Worm (Caenorhabditis elegans) whole organism, L4/young adult: ENCODE data around the gene scl-7.

Experiments
- W03F9.2 ChIP-seq: fragments of 150-350 bp; optimal IDR thresholded peaks from 2 replicates; lab custom pipeline; 2014; ENCODE audit warnings: missing biosample characterization, missing genetic modification characterization
- dao-5 ChIP-seq: sonication (generic microtip); optimal IDR thresholded peaks from 2 replicates; lab custom pipeline; 2016; ENCODE audit warnings: missing genotype, missing genetic modification characterization, moderate library complexity, missing compliant biosample characterization
- him-1 ChIP-seq: sonication (generic microtip); optimal IDR thresholded peaks from 2 replicates; lab custom pipeline; 2016; ENCODE audit warnings: missing genotype, missing genetic modification reagents, missing genetic modification characterization, missing compliant biosample characterization

Gene scl-7

ce11 chrIV:13067200-13067599, 3.0 kb upstream of the scl-7 start, which contains the start of gene col-131:
Gene col-131, minus strand, starts transcription at chrIV:13067300.
- TF ChIP-seq W03F9.2 (tag; lab: Kevin White, UChicago) (no peak), dao-5 (tag; lab: Kevin White, UChicago) (no peak), him-1 (tag; lab: Kevin White, UChicago) (no peak)

- TF ChIP-seq him-1 (tag; lab: Kevin White, UChicago) (no peak), dao-5 (tag; lab: Kevin White, UChicago) (no peak), W03F9.2 (tag; lab: Kevin White, UChicago) (no peak)
These were observed 1.8 kb upstream of the scl-7 start, which contains the start of gene scl-6 for ce11 chrIV:13068451-13068850. Gene scl-6, plus strand, starts transcription at chrIV:13068751.

- TF ChIP-seq him-1 (tag; lab: Kevin White, UChicago): no peak
- TF ChIP-seq dao-5 (tag; lab: Kevin White, UChicago): no peak
- no peak for TF ChIP-seq W03F9.2 (tag; lab: Kevin White, UChicago)
These were observed 1.2 kb downstream of the scl-7 start, which contains the start of gene scl-8 for ce11 chrIV:13071445-13071844. Gene scl-8, plus strand, starts transcription at chrIV:13071745.

ce11 chrIV:13075625-13076252, 5.5 kb downstream of the scl-7 start:
- no peak for TF ChIP-seq W03F9.2 (tag; lab: Kevin White, UChicago)
- no peak for TF ChIP-seq him-1 (tag; lab: Kevin White, UChicago)
- no peak for TF ChIP-seq dao-5 (tag; lab: Kevin White, UChicago)

- TF ChIP-seq him-1 (tag; lab: Kevin White, UChicago): no peak
These were observed 6.4 kb downstream of the scl-7 start, which contains the start of gene C39E9.7 for ce11 chrIV:13076620-13077019. Gene C39E9.7, minus strand, starts transcription at chrIV:13076720.

- no peak for TF ChIP-seq W03F9.2 (tag; lab: Kevin White, UChicago)
These were observed 7.5 kb downstream of the scl-7 start for ce11 chrIV:13077694-13078093.

ce11 chrIV:13078342-13078741, 8.1 kb downstream of the scl-7 start:
- TF ChIP-seq W03F9.2 (tag; lab: Kevin White, UChicago) (no peak), dao-5 (tag; lab: Kevin White, UChicago) (no peak), him-1 (tag; lab: Kevin White, UChicago) (no peak)

- TF ChIP-seq him-1 (tag; lab: Kevin White, UChicago) (no peak), dao-5 (tag; lab: Kevin White, UChicago) (no peak), W03F9.2 (tag; lab: Kevin White, UChicago) (no peak)
These were observed 8.9 kb downstream of the scl-7 start, which contains the start of gene C39E9.8 for ce11 chrIV:13079119-13079518. Gene C39E9.8, plus strand, starts transcription at chrIV:13079446.

ce11 chrIV:13080185-13080584, 9.9 kb downstream of the scl-7 start:
- TF ChIP-seq dao-5 (tag; lab: Kevin White, UChicago) (no peak), him-1 (tag; lab: Kevin White, UChicago) (no peak)

- TF ChIP-seq W03F9.2 (tag; lab: Kevin White, UChicago) (no peak), dao-5 (tag; lab: Kevin White, UChicago) (no peak), him-1 (tag; lab: Kevin White, UChicago) (no peak)
These were observed 10.6 kb downstream of the scl-7 start for ce11 chrIV:13080861-13081260.

- TF ChIP-seq him-1 (tag; lab: Kevin White, UChicago) (no peak), dao-5 (tag; lab: Kevin White, UChicago) (no peak), W03F9.2 (tag; lab: Kevin White, UChicago) (no peak)
These were observed 11.9 kb downstream of the scl-7 start for ce11 chrIV:13082106-13082505.

ce11 chrIV:13082836-13083763, 12.9 kb downstream of the scl-7 start:
- TF ChIP-seq dao-5 (tag; lab: Kevin White, UChicago): no peak

ce11 chrIV:13085675-13086074, 15.4 kb downstream of the scl-7 start:
- TF ChIP-seq dao-5 (tag; lab: Kevin White, UChicago) (no peak), him-1 (tag; lab: Kevin White, UChicago) (no peak), W03F9.2 (tag; lab: Kevin White, UChicago) (no peak)

- TF ChIP-seq W03F9.2 (tag; lab: Kevin White, UChicago) (no peak), him-1 (tag; lab: Kevin White, UChicago) (no peak), dao-5 (tag; lab: Kevin White, UChicago) (no peak)
These were observed 16.5 kb downstream of the scl-7 start, which contains the start of gene spin-2 for ce11 chrIV:13086705-13087104. Gene spin-2, plus strand, starts transcription at chrIV:13087005.
